Worm (Caenorhabditis elegans) whole organism, midembryonic: ENCODE data around the gene npr-40.

ENCODE experiments used
- T22C8.4 ChIP-seq: fragments of 200-800 bp; sonication (Bioruptor generic); IDR thresholded peaks from 2 replicates; pipeline ENCODE4 v1.3.6; 2022; ENCODE audit warnings: missing genetic modification characterization, missing compliant biosample characterization
- cog-1 ChIP-seq: sonication (generic microtip); optimal IDR thresholded peaks from 2 replicates; lab custom pipeline; 2016; ENCODE audit warnings: missing genetic modification characterization, missing compliant biosample characterization
- flt-1 ChIP-seq: fragments of 200-800 bp; sonication (Bioruptor generic); IDR thresholded peaks from 2 replicates; pipeline ENCODE4 v1.3.6; 2022; ENCODE audit warnings: missing genetic modification characterization, missing compliant biosample characterization
- klf-2 ChIP-seq: fragments of 200-800 bp; sonication (Bioruptor generic); conservative IDR thresholded peaks from 2 replicates; pipeline ENCODE4 v1.3.6; 2022; ENCODE audit warnings: missing genetic modification reagents, missing genetic modification characterization, missing compliant biosample characterization
- med-1 ChIP-seq: sonication (generic microtip); optimal IDR thresholded peaks from 2 replicates; lab custom pipeline; 2017; ENCODE audit warnings: missing genetic modification characterization, mild to moderate bottlenecking, missing compliant biosample characterization, antibody characterized with exemption, missing genetic modification reagents; ENCODE audit not compliant: insufficient read depth
- ref-1 ChIP-seq: fragments of 200-800 bp; sonication (Bioruptor generic); conservative IDR thresholded peaks from 2 replicates; pipeline ENCODE4 v1.3.6; 2022; ENCODE audit warnings: missing genetic modification reagents, missing genetic modification characterization, missing compliant biosample characterization
- tab-1 ChIP-seq: fragments of 200-800 bp; sonication (Bioruptor generic); IDR thresholded peaks from 2 replicates; pipeline ENCODE4 v1.3.6; 2022; ENCODE audit warnings: missing genetic modification characterization, missing compliant biosample characterization
- ztf-23 ChIP-seq: fragments of 200-800 bp; sonication (Bioruptor generic); IDR thresholded peaks from 2 replicates; pipeline ENCODE4 v1.3.6; 2022; ENCODE audit warnings: missing genetic modification reagents, missing genetic modification characterization, missing compliant biosample characterization
- ztf-29 ChIP-seq: fragments of 200-800 bp; sonication (Bioruptor generic); IDR thresholded peaks from 2 replicates; pipeline ENCODE4 v1.3.6; 2022; ENCODE audit warnings: missing genetic modification reagents, missing genetic modification characterization, missing compliant biosample characterization

The npr-40 gene

ce11 chrX:14970221-14970801 is 51.7 kb downstream of the npr-40 start, which contains the start of the genes flwr-1 and tbc-1:
Gene flwr-1, minus strand, starts transcription at chrX:14970271.
Gene tbc-1, plus strand, starts transcription at chrX:14970751.
- TF ChIP-seq ref-1 (no peak), med-1 (no peak), klf-2 (GFP tag; lab: Robert Waterston, UW) (no peak), ztf-23 (GFP tag; lab: Robert Waterston, UW) (no peak), T22C8.4 (GFP tag; lab: Robert Waterston, UW) (0 out of 2 replicates have a peak, but pooled peaks have one; percentile 39)

- no peak for TF ChIP-seq T22C8.4 (GFP tag; lab: Robert Waterston, UW)
- no peak for TF ChIP-seq cog-1 (tag; lab: Kevin White, UChicago)
- no peak for TF ChIP-seq med-1
- no peak for TF ChIP-seq ztf-23 (GFP tag; lab: Robert Waterston, UW)
- TF ChIP-seq ztf-29 (GFP tag; lab: Robert Waterston, UW): no peak
- TF ChIP-seq ref-1: no peak
- TF ChIP-seq tab-1 (GFP tag; lab: Robert Waterston, UW): no peak
- no peak for TF ChIP-seq klf-2 (GFP tag; lab: Robert Waterston, UW)
- TF ChIP-seq flt-1 (GFP tag; lab: Robert Waterston, UW): no peak
Measured at ce11 chrX:14973085-14973484, 54.4 kb downstream of the npr-40 start.
